Worm (Caenorhabditis elegans): Measurements from ENCODE around the gene scl-26.

scl-26 gene

ce11 chrV:7601443-7601842 is at the start of gene scl-26:
Gene scl-26 (minus strand): TSS chrV:7601543.
- TF ChIP-seq nhr-67 (tag; optimal IDR thresholded peaks at IDR 0.05): no peak
- no peak for TF ChIP-seq jun-1 (tag; optimal IDR thresholded peaks at IDR 0.05)
- no peak for TF ChIP-seq ZK546.5 (tag; optimal IDR thresholded peaks at IDR 0.05)
- no peak for TF ChIP-seq pqm-1 (tag; optimal IDR thresholded peaks at IDR 0.05)
- TF ChIP-seq nhr-77 (tag; optimal IDR thresholded peaks at IDR 0.05): no peak

- no peak for TF ChIP-seq mml-1 (tag; optimal IDR thresholded peaks at IDR 0.05)
- TF ChIP-seq ZK546.5 (tag; optimal IDR thresholded peaks at IDR 0.05): no peak
- TF ChIP-seq nhr-77 (tag; optimal IDR thresholded peaks at IDR 0.05): no peak
- TF ChIP-seq ztf-11 (tag; optimal IDR thresholded peaks at IDR 0.05): no peak
Measured at ce11 chrV:7649963-7650362, 48.6 kb upstream of the scl-26 start.

ce11 chrV:7647147-7647546 is 45.8 kb upstream of the scl-26 start:
- no peak for TF ChIP-seq aly-2 (tag; optimal IDR thresholded peaks at IDR 0.05)

ce11 chrV:7645454-7645853 is 44.1 kb upstream of the scl-26 start, which contains the start of gene str-47:
Gene str-47 (plus strand): TSS chrV:7645754.
- no peak for TF ChIP-seq ceh-9 (tag; optimal IDR thresholded peaks at IDR 0.05)
- TF ChIP-seq ceh-82 (tag; optimal IDR thresholded peaks at IDR 0.05): no peak
- no peak for TF ChIP-seq sea-2 (GFP tag; optimal IDR thresholded peaks at IDR 0.05)
- no peak for TF ChIP-seq daf-12 (tag; optimal IDR thresholded peaks at IDR 0.05)
- no peak for TF ChIP-seq lsy-12 (tag; optimal IDR thresholded peaks at IDR 0.05)
- TF ChIP-seq ztf-4 (tag; optimal IDR thresholded peaks at IDR 0.05): no peak
- no peak for TF ChIP-seq mdl-1 (tag; optimal IDR thresholded peaks at IDR 0.05)
- TF ChIP-seq fos-1 (tag; optimal IDR thresholded peaks at IDR 0.05): no peak
- TF ChIP-seq hmg-11 (tag; optimal IDR thresholded peaks at IDR 0.05): no peak
- no peak for TF ChIP-seq skn-1 (tag; optimal IDR thresholded peaks at IDR 0.05)
- no peak for TF ChIP-seq jun-1 (tag; optimal IDR thresholded peaks at IDR 0.05)
- TF ChIP-seq nhr-237 (tag; optimal IDR thresholded peaks at IDR 0.05): no peak
- TF ChIP-seq tbx-2 (tag; optimal IDR thresholded peaks at IDR 0.05): no peak

- TF ChIP-seq pqm-1 (tag; optimal IDR thresholded peaks at IDR 0.05) (no peak), nhr-76 (tag; optimal IDR thresholded peaks at IDR 0.05) (no peak), nhr-25 (tag; optimal IDR thresholded peaks at IDR 0.05) (no peak), tbx-2 (tag; optimal IDR thresholded peaks at IDR 0.05) (no peak), daf-12 (tag; optimal IDR thresholded peaks at IDR 0.05) (no peak), eor-1 (tag; optimal IDR thresholded peaks at IDR 0.05) (no peak), elt-2 (tag; optimal IDR thresholded peaks at IDR 0.05) (no peak), unc-39 (tag; optimal IDR thresholded peaks at IDR 0.05) (no peak), nhr-11 (tag; optimal IDR thresholded peaks at IDR 0.05) (no peak), lin-15B (tag; optimal IDR thresholded peaks at IDR 0.05) (no peak), nhr-43 (tag; optimal IDR thresholded peaks at IDR 0.05; ENCODE audit: poor library complexity, severe bottlenecking) (no peak), ztf-11 (tag; optimal IDR thresholded peaks at IDR 0.05) (no peak), mdl-1 (tag; optimal IDR thresholded peaks at IDR 0.05) (no peak), nhr-12 (tag; optimal IDR thresholded peaks at IDR 0.05) (no peak), egl-27 (tag; optimal IDR thresholded peaks at IDR 0.05) (no peak)
Measured at ce11 chrV:7643416-7643815, 42.1 kb upstream of the scl-26 start, which contains the start of gene F07C4.11. Gene F07C4.11 (minus strand): TSS chrV:7643516.

- no peak for TF ChIP-seq egl-5 (tag; optimal IDR thresholded peaks at IDR 0.05)
- TF ChIP-seq hmg-11 (tag; optimal IDR thresholded peaks at IDR 0.05): no peak
- TF ChIP-seq nhr-67 (tag; optimal IDR thresholded peaks at IDR 0.05): no peak
- TF ChIP-seq ztf-11 (tag; optimal IDR thresholded peaks at IDR 0.05): no peak
- no peak for TF ChIP-seq nhr-76 (tag; optimal IDR thresholded peaks at IDR 0.05)
- no peak for TF ChIP-seq sea-2 (GFP tag; optimal IDR thresholded peaks at IDR 0.05)
- TF ChIP-seq skn-1 (tag; optimal IDR thresholded peaks at IDR 0.05): no peak
- no peak for TF ChIP-seq R02D3.7 (tag; optimal IDR thresholded peaks at IDR 0.05)
- TF ChIP-seq lin-15B (tag; optimal IDR thresholded peaks at IDR 0.05): no peak
- TF ChIP-seq elt-1 (tag; optimal IDR thresholded peaks at IDR 0.05): no peak
- no peak for TF ChIP-seq elt-2 (tag; optimal IDR thresholded peaks at IDR 0.05)
- TF ChIP-seq eor-1 (tag; optimal IDR thresholded peaks at IDR 0.05): no peak
- TF ChIP-seq nhr-43 (tag; optimal IDR thresholded peaks at IDR 0.05; ENCODE audit: poor library complexity, severe bottlenecking): no peak
- TF ChIP-seq zag-1 (tag; optimal IDR thresholded peaks at IDR 0.05): no peak
- no peak for TF ChIP-seq nhr-11 (tag; optimal IDR thresholded peaks at IDR 0.05)
- TF ChIP-seq ceh-9 (tag; optimal IDR thresholded peaks at IDR 0.05): no peak
- no peak for TF ChIP-seq ama-1 (optimal IDR thresholded peaks at IDR 0.05)
- no peak for TF ChIP-seq nhr-12 (tag; optimal IDR thresholded peaks at IDR 0.05)
Measured at ce11 chrV:7641718-7642117, 40.4 kb upstream of the scl-26 start.

Data from whole organism, L3 larva.